Worm (Caenorhabditis elegans): Measurements from ENCODE around the gene srbc-6.

srbc-6 gene

ce11 chrV:3158379-3158778 lies 11.6 kb upstream of the srbc-6 start:
- no peak for TF ChIP-seq nhr-12 (tag; optimal IDR thresholded peaks at IDR 0.05)
- no peak for TF ChIP-seq ces-1 (GFP tag; optimal IDR thresholded peaks at IDR 0.05)
- no peak for TF ChIP-seq snpc-4 (tag; optimal IDR thresholded peaks at IDR 0.05)
- no peak for TF ChIP-seq ceh-83 (GFP tag; optimal IDR thresholded peaks at IDR 0.05)
- no peak for TF ChIP-seq mep-1 (tag; optimal IDR thresholded peaks at IDR 0.05)
- TF ChIP-seq drap-1 (GFP tag; optimal IDR thresholded peaks at IDR 0.05): no peak
- no peak for TF ChIP-seq nhr-28 (tag; optimal IDR thresholded peaks at IDR 0.05)
- no peak for TF ChIP-seq mls-2 (tag; optimal IDR thresholded peaks at IDR 0.05)
- TF ChIP-seq nhr-76 (tag; optimal IDR thresholded peaks at IDR 0.05): no peak
- TF ChIP-seq hlh-1 (tag; optimal IDR thresholded peaks at IDR 0.05): no peak
- TF ChIP-seq nhr-2 (tag; optimal IDR thresholded peaks at IDR 0.05): no peak
- no peak for TF ChIP-seq ceh-39 (tag; optimal IDR thresholded peaks at IDR 0.05)
- TF ChIP-seq ceh-43 (GFP tag; optimal IDR thresholded peaks at IDR 0.05): no peak

ce11 chrV:3159252-3159651 lies 10.7 kb upstream of the srbc-6 start, which contains the start of gene C36C5.12:
Gene C36C5.12 (minus strand): TSS chrV:3159352.
- TF ChIP-seq elt-3 (tag; optimal IDR thresholded peaks at IDR 0.05): no peak
- TF ChIP-seq unc-62 (GFP tag; optimal IDR thresholded peaks at IDR 0.05): no peak
- no peak for TF ChIP-seq nhr-12 (tag; optimal IDR thresholded peaks at IDR 0.05)
- no peak for TF ChIP-seq nhr-2 (tag; optimal IDR thresholded peaks at IDR 0.05)
- TF ChIP-seq M03D4.4 (tag; optimal IDR thresholded peaks at IDR 0.05): no peak
- TF ChIP-seq drap-1 (GFP tag; optimal IDR thresholded peaks at IDR 0.05): no peak
- no peak for TF ChIP-seq ceh-83 (GFP tag; optimal IDR thresholded peaks at IDR 0.05)
- TF ChIP-seq nhr-237 (tag; optimal IDR thresholded peaks at IDR 0.05): no peak
- TF ChIP-seq sem-2 (GFP tag; optimal IDR thresholded peaks at IDR 0.05): no peak
- no peak for TF ChIP-seq hlh-1 (tag; optimal IDR thresholded peaks at IDR 0.05)
- no peak for TF ChIP-seq bed-3 (GFP tag; optimal IDR thresholded peaks at IDR 0.05)
- TF ChIP-seq mls-2 (tag; optimal IDR thresholded peaks at IDR 0.05): no peak

ce11 chrV:3162299-3162698 lies 7.6 kb upstream of the srbc-6 start:
- TF ChIP-seq cnd-1 (tag; optimal IDR thresholded peaks at IDR 0.05) (no peak), snpc-4 (tag; optimal IDR thresholded peaks at IDR 0.05) (no peak), tbx-8 (GFP tag; optimal IDR thresholded peaks at IDR 0.05) (no peak), elt-3 (tag; optimal IDR thresholded peaks at IDR 0.05) (no peak), unc-120 (tag; optimal IDR thresholded peaks at IDR 0.05; ENCODE audit: poor library complexity, severe bottlenecking) (no peak), nhr-76 (tag; optimal IDR thresholded peaks at IDR 0.05) (no peak), ces-1 (GFP tag; optimal IDR thresholded peaks at IDR 0.05) (no peak), flh-1 (GFP tag; optimal IDR thresholded peaks at IDR 0.05) (no peak), bed-3 (GFP tag; optimal IDR thresholded peaks at IDR 0.05) (no peak), mep-1 (tag; optimal IDR thresholded peaks at IDR 0.05) (no peak)

ce11 chrV:3163143-3163542 lies 6.8 kb upstream of the srbc-6 start:
- TF ChIP-seq sem-2 (GFP tag; optimal IDR thresholded peaks at IDR 0.05) (no peak), sptf-1 (tag; optimal IDR thresholded peaks at IDR 0.05) (no peak), nhr-76 (tag; optimal IDR thresholded peaks at IDR 0.05) (no peak), mls-2 (tag; optimal IDR thresholded peaks at IDR 0.05) (no peak), lin-32 (GFP tag; optimal IDR thresholded peaks at IDR 0.05) (no peak), nhr-2 (tag; optimal IDR thresholded peaks at IDR 0.05) (no peak), zip-8 (tag; optimal IDR thresholded peaks at IDR 0.05) (no peak), nhr-12 (tag; optimal IDR thresholded peaks at IDR 0.05) (no peak), unc-120 (tag; optimal IDR thresholded peaks at IDR 0.05; ENCODE audit: poor library complexity, severe bottlenecking) (no peak), drap-1 (GFP tag; optimal IDR thresholded peaks at IDR 0.05) (no peak), mab-5 (tag; optimal IDR thresholded peaks at IDR 0.05) (no peak), lin-13 (tag; optimal IDR thresholded peaks at IDR 0.05) (no peak), unc-39 (tag; optimal IDR thresholded peaks at IDR 0.05) (no peak), M03D4.4 (tag; optimal IDR thresholded peaks at IDR 0.05) (no peak), unc-62 (GFP tag; optimal IDR thresholded peaks at IDR 0.05) (no peak), blmp-1 (tag; optimal IDR thresholded peaks at IDR 0.05) (no peak)

- no peak for TF ChIP-seq unc-120 (tag; optimal IDR thresholded peaks at IDR 0.05; ENCODE audit: poor library complexity, severe bottlenecking)
Measured at ce11 chrV:3165438-3165837, 4.5 kb upstream of the srbc-6 start, which contains the start of gene C36C5.14. Gene C36C5.14 (minus strand): TSS chrV:3165538.

ce11 chrV:3166260-3166659 lies 3.7 kb upstream of the srbc-6 start, which contains the start of gene C36C5.4:
Gene C36C5.4 (plus strand): TSS chrV:3166560.
- TF ChIP-seq flh-1 (GFP tag; optimal IDR thresholded peaks at IDR 0.05): no peak
